Worm (Caenorhabditis elegans) whole organism, L3 larva: ENCODE measurements around the gene Y5F2A.4.

Experiments
- ZK546.5 ChIP-seq: sonication (generic microtip); optimal IDR thresholded peaks from 2 replicates; lab custom pipeline; 2017; ENCODE audit warnings: missing biosample characterization, missing genetic modification characterization
- aly-2 ChIP-seq: fragments of 150-350 bp; optimal IDR thresholded peaks from 2 replicates; lab custom pipeline; 2014; ENCODE audit warnings: missing biosample characterization, missing genetic modification characterization
- ama-1 ChIP-seq: fragments of 150-350 bp; optimal IDR thresholded peaks from 2 replicates; lab custom pipeline; 2018
- ceh-16 ChIP-seq: sonication (generic microtip); optimal IDR thresholded peaks from 2 replicates; lab custom pipeline; 2017; ENCODE audit warnings: missing biosample characterization, missing genetic modification characterization
- ceh-28 ChIP-seq: fragments of 150-350 bp; optimal IDR thresholded peaks from 2 replicates; lab custom pipeline; 2014; ENCODE audit warnings: missing biosample characterization, missing genetic modification reagents, missing genetic modification characterization
- ceh-82 ChIP-seq: fragments of 150-350 bp; optimal IDR thresholded peaks from 2 replicates; lab custom pipeline; 2014; ENCODE audit warnings: missing biosample characterization, missing genetic modification characterization
- ceh-9 ChIP-seq: sonication (generic microtip); optimal IDR thresholded peaks from 2 replicates; lab custom pipeline; 2018; ENCODE audit warnings: missing biosample characterization, missing genetic modification characterization
- daf-12 ChIP-seq: fragments of 150-350 bp; optimal IDR thresholded peaks from 2 replicates; lab custom pipeline; 2014; ENCODE audit warnings: missing biosample characterization, missing genetic modification reagents, missing genetic modification characterization
- egl-27 ChIP-seq: sonication (generic microtip); optimal IDR thresholded peaks from 4 replicates; lab custom pipeline; 2017; ENCODE audit warnings: missing biosample characterization, missing genetic modification reagents, missing genetic modification characterization
- egl-5 ChIP-seq: fragments of 150-350 bp; optimal IDR thresholded peaks from 2 replicates; lab custom pipeline; 2017; ENCODE audit warnings: missing biosample characterization, missing genetic modification reagents, missing genetic modification characterization, inconsistent platforms
- elt-2 ChIP-seq: sonication (generic microtip); optimal IDR thresholded peaks from 2 replicates; lab custom pipeline; 2016; ENCODE audit warnings: missing genetic modification reagents, mild to moderate bottlenecking, missing genetic modification characterization, missing compliant biosample characterization
- eor-1 ChIP-seq, 2 experiments: fragments of 150-350 bp; optimal IDR thresholded peaks; 2 replicates each; lab custom pipeline; 2014 to 2018; ENCODE audit warnings: missing biosample characterization in 2 of 2, missing genetic modification characterization in 2 of 2
- jun-1 ChIP-seq: fragments of 150-350 bp; optimal IDR thresholded peaks from 2 replicates; lab custom pipeline; 2014; ENCODE audit warnings: missing biosample characterization, missing genetic modification reagents, missing genetic modification characterization
- lin-15B ChIP-seq: fragments of 150-350 bp; optimal IDR thresholded peaks from 2 replicates; lab custom pipeline; 2014; ENCODE audit warnings: missing biosample characterization, missing genetic modification characterization
- lin-39 ChIP-seq: fragments of 150-350 bp; optimal IDR thresholded peaks from 2 replicates; lab custom pipeline; 2018; ENCODE audit warnings: missing biosample characterization, missing genetic modification reagents, missing genetic modification characterization
- lsy-12 ChIP-seq: sonication (generic microtip); optimal IDR thresholded peaks from 2 replicates; lab custom pipeline; 2016; ENCODE audit warnings: mild to moderate bottlenecking, missing genetic modification characterization, missing compliant biosample characterization
- mml-1 ChIP-seq: fragments of 150-350 bp; sonication (generic microtip); optimal IDR thresholded peaks from 3 replicates; lab custom pipeline; 2014; ENCODE audit warnings: missing biosample characterization, missing genetic modification characterization
- nfya-1 ChIP-seq: sonication (generic microtip); optimal IDR thresholded peaks from 2 replicates; lab custom pipeline; 2017; ENCODE audit warnings: missing genetic modification characterization, mild to moderate bottlenecking, missing compliant biosample characterization, antibody characterized with exemption, moderate library complexity; ENCODE audit not compliant: insufficient read depth
- nhr-11 ChIP-seq: fragments of 150-350 bp; optimal IDR thresholded peaks from 2 replicates; lab custom pipeline; 2014; ENCODE audit warnings: missing biosample characterization, missing genetic modification characterization
- nhr-12 ChIP-seq: fragments of 150-350 bp; optimal IDR thresholded peaks from 2 replicates; lab custom pipeline; 2014; ENCODE audit warnings: missing biosample characterization, missing genetic modification characterization
- nhr-23 ChIP-seq: fragments of 150-350 bp; optimal IDR thresholded peaks from 2 replicates; lab custom pipeline; 2014; ENCODE audit warnings: missing biosample characterization, missing genetic modification reagents, missing genetic modification characterization
- nhr-237 ChIP-seq: fragments of 150-350 bp; optimal IDR thresholded peaks from 2 replicates; lab custom pipeline; 2014; ENCODE audit warnings: missing biosample characterization, missing genetic modification characterization
- nhr-25 ChIP-seq: sonication (generic microtip); optimal IDR thresholded peaks from 2 replicates; lab custom pipeline; 2017; ENCODE audit warnings: missing biosample characterization, missing genetic modification characterization
- nhr-28 ChIP-seq: fragments of 150-350 bp; optimal IDR thresholded peaks from 2 replicates; lab custom pipeline; 2014; ENCODE audit warnings: missing biosample characterization, missing genetic modification characterization
- nhr-43 ChIP-seq: sonication (generic microtip); optimal IDR thresholded peaks from 2 replicates; lab custom pipeline; 2016; ENCODE audit warnings: mild to moderate bottlenecking, missing genetic modification characterization, missing compliant biosample characterization; ENCODE audit not compliant: poor library complexity, severe bottlenecking
- nhr-67 ChIP-seq: fragments of 150-350 bp; optimal IDR thresholded peaks from 2 replicates; lab custom pipeline; 2014; ENCODE audit warnings: missing biosample characterization, missing genetic modification characterization
- nhr-76 ChIP-seq: fragments of 150-350 bp; sonication (generic microtip); optimal IDR thresholded peaks from 5 replicates; lab custom pipeline; 2014; ENCODE audit warnings: missing biosample characterization, missing genetic modification characterization
- nhr-77 ChIP-seq: fragments of 150-350 bp; optimal IDR thresholded peaks from 2 replicates; lab custom pipeline; 2014; ENCODE audit warnings: missing biosample characterization, missing genetic modification characterization
- pha-4 ChIP-seq: fragments of 150-350 bp; optimal IDR thresholded peaks from 2 replicates; lab custom pipeline; 2014; ENCODE audit warnings: missing biosample characterization, missing genetic modification reagents, missing genetic modification characterization
- pqm-1 ChIP-seq: fragments of 150-350 bp; optimal IDR thresholded peaks from 2 replicates; lab custom pipeline; 2017; ENCODE audit warnings: missing biosample characterization, missing genetic modification characterization, inconsistent platforms
- unc-39 ChIP-seq: sonication (generic microtip); optimal IDR thresholded peaks from 4 replicates; lab custom pipeline; 2017; ENCODE audit warnings: missing biosample characterization, missing genetic modification characterization
- unc-62 ChIP-seq: fragments of 150-350 bp; sonication (generic microtip); optimal IDR thresholded peaks from 4 replicates; lab custom pipeline; 2014; ENCODE audit warnings: missing biosample characterization, missing genetic modification reagents, missing genetic modification characterization
- zag-1 ChIP-seq: fragments of 150-350 bp; optimal IDR thresholded peaks from 2 replicates; lab custom pipeline; 2014; ENCODE audit warnings: missing biosample characterization, missing genetic modification characterization
- ztf-4 ChIP-seq: fragments of 150-350 bp; optimal IDR thresholded peaks from 2 replicates; lab custom pipeline; 2014; ENCODE audit warnings: missing biosample characterization, missing genetic modification characterization

Gene Y5F2A.4

DNA sequence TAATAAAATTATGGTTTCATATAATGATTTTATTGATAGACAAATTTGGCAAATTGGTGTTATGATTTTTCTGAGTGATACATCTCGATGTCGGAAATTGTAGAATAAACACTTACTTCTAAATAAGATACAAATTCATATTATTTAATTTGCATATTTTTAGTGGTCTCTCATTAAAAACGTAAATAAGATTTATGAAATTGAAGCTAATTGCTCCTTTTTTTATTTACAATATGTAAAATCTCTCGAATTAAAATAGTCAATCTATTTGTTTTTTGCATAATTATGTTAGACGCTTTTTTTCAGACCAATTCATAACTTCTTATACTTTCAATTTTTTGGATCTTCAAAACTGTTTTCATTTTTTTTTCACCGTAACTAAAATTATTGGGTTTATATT is 46.1 kb downstream of the Y5F2A.4 start, which contains the start of gene hrg-6:
TSS of gene hrg-6 (plus strand) at position 301 of the 400 bp plus-strand sequence.
- TF ChIP-seq nhr-25 (tag; lab: Kevin White, UChicago) (no peak), nhr-77 (tag; lab: Kevin White, UChicago) (no peak), nhr-12 (no peak), zag-1 (peak; percentile 36), egl-5 (tag; lab: Kevin White, UChicago) (no peak)

DNA sequence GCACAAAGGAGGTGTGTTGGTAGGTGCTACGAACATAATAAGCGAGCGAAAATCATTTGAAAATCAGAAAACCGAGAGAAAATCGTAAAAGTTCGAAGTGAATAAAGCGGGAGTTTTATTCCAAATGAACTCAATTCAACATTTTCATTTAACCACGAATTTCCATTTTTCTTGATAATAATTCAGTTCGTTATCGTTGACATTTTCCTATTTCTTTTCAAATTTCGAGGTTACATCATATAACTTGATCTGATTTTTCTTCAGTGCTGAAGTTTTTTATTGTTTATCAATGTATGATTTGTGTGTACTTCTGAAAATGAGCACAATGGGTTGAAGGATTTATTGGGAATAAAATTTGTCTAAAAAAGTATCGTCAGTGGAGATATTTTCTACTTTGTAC is 46.7 kb downstream of the Y5F2A.4 start:
- TF ChIP-seq elt-2 (peak; percentile 86), daf-12 (tag; lab: Kevin White, UChicago) (no peak)
- TF ChIP-seq, all 47 proteins: peak for 1

DNA sequence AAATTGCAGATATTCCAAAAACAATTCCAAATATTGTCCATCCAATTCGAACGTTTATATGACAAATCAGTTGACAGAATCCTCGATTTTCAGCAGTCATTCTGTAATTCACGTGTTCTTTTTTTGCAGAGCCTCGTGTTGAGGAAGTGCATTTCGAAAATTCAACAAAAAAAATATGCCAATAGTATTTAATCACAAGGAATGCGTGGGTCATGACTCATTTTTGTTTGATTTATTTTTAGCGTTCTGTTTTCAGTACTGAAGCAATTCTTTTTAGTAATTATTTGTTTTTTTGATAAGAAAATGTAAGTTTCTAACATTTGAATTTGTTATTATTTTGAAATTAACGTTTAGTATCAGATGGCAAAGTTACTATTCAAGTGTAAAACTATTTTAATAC is 47.5 kb downstream of the Y5F2A.4 start, which contains the start of gene hrg-4:
TSS of gene hrg-4 (minus strand) at position 101 of the 400 bp plus-strand sequence.
- TF ChIP-seq pha-4 (no peak), nhr-28 (tag; lab: Kevin White, UChicago) (no peak), unc-39 (tag; lab: Kevin White, UChicago) (no peak), nfya-1 (tag; lab: Kevin White, UChicago) (no peak), eor-1 (tag; optimal IDR thresholded peaks at IDR 0.05; lab: Kevin White, UChicago) (no peak), lsy-12 (tag; lab: Kevin White, UChicago) (no peak), pqm-1 (tag; lab: Kevin White, UChicago) (no peak)

DNA sequence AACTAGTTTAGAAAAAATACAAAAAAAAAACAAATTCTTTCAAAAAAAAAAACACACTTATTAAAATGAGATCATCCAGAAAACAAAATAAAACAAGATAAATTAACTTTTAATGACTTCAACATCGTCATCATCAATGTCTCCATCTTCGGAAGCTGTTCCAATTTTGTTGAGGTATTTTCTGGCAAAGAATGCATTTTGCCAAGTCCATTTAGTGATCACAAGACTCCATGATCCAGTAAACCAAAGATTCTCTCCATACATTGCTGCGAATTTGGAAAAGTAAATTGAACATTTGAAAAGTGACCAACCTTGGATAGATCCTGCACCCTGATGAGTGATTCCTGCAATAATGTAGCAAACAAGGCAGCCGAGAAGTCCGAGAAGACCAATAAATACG is 48.3 kb downstream of the Y5F2A.4 start:
- TF ChIP-seq nhr-77 (tag; lab: Kevin White, UChicago) (no peak), unc-62 (no peak), ztf-4 (tag; lab: Kevin White, UChicago) (no peak), pha-4 (no peak), ceh-82 (tag; lab: Kevin White, UChicago) (no peak), ZK546.5 (tag; lab: Kevin White, UChicago) (no peak), nhr-11 (tag; lab: Kevin White, UChicago) (no peak), ama-1 (lab: Kevin White, UChicago) (no peak), ceh-16 (tag; lab: Kevin White, UChicago) (no peak), nhr-43 (tag; lab: Kevin White, UChicago) (no peak), egl-27 (tag; lab: Kevin White, UChicago) (no peak), lin-15B (tag; lab: Kevin White, UChicago) (no peak), nhr-237 (tag; lab: Kevin White, UChicago) (no peak), daf-12 (tag; lab: Kevin White, UChicago) (no peak)

DNA sequence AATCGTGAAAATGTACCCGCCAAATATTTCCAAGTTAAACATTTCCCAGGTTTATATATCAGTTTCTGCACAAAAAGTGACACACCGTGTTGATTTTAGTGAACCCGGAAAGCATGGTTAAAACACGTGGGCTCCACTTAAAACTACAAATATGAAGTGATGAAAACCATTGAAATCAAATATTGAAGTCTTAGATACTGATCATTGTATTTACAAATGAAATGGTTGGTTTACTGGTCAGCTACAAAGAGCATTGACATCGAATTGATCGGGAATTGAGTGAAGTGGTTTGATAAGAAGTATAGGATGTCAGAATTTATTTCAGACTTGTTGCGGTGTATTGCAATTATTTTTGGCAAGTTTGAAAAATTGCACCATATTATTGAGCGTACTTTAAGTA is 49.0 kb downstream of the Y5F2A.4 start, which contains the start of gene hrg-5:
TSS of gene hrg-5 (minus strand) at position 17 of the 400 bp plus-strand sequence.
- peak; percentile 76 for TF ChIP-seq pqm-1 (tag; lab: Kevin White, UChicago)
- no peak for TF ChIP-seq daf-12 (tag; lab: Kevin White, UChicago)
- TF ChIP-seq nhr-23, result no peak
- peak; percentile 33 for TF ChIP-seq elt-2
- no peak for TF ChIP-seq egl-5 (tag; lab: Kevin White, UChicago)
- no peak for TF ChIP-seq nhr-77 (tag; lab: Kevin White, UChicago)
- TF ChIP-seq ceh-9 (tag; lab: Kevin White, UChicago), result no peak
- TF ChIP-seq ZK546.5 (tag; lab: Kevin White, UChicago), result no peak
- TF ChIP-seq nhr-25 (tag; lab: Kevin White, UChicago), result no peak
- TF ChIP-seq nhr-12, result no peak
- no peak for TF ChIP-seq ceh-82 (tag; lab: Kevin White, UChicago)
- TF ChIP-seq aly-2, result no peak
- no peak for TF ChIP-seq eor-1 (tag; optimal IDR thresholded peaks at IDR 0.05; lab: Kevin White, UChicago)
- no peak for TF ChIP-seq nhr-67
- no peak for TF ChIP-seq jun-1 (tag; lab: Kevin White, UChicago)
- TF ChIP-seq mml-1 (tag; lab: Kevin White, UChicago), result no peak
- peak; percentile 68 for TF ChIP-seq pha-4
- no peak for TF ChIP-seq nhr-76 (tag; lab: Kevin White, UChicago)
- TF ChIP-seq ceh-28, result no peak
- no peak for TF ChIP-seq nhr-43 (tag; lab: Kevin White, UChicago)
- TF ChIP-seq lin-39 (tag; lab: Kevin White, UChicago), result no peak
- TF ChIP-seq nhr-11 (tag; lab: Kevin White, UChicago), result no peak
